Worm (Caenorhabditis elegans): ENCODE results near the gene arrd-25.

The arrd-25 gene

ce11 chrX:14015808-14016207, 17.8 kb upstream of the arrd-25 start:
- TF ChIP-seq zip-8 (tag; optimal IDR thresholded peaks at IDR 0.05) (no peak), mls-2 (tag; optimal IDR thresholded peaks at IDR 0.05) (peak; percentile 88), nhr-2 (tag; optimal IDR thresholded peaks at IDR 0.05) (no peak), lin-32 (GFP tag; optimal IDR thresholded peaks at IDR 0.05) (peak; percentile 61), lsy-2 (tag; optimal IDR thresholded peaks at IDR 0.05) (peak; percentile 1), unc-39 (tag; optimal IDR thresholded peaks at IDR 0.05) (no peak), unc-62 (GFP tag; optimal IDR thresholded peaks at IDR 0.05) (peak; percentile 34), nhr-237 (tag; optimal IDR thresholded peaks at IDR 0.05) (peak; percentile 20), ceh-43 (GFP tag; optimal IDR thresholded peaks at IDR 0.05) (peak; percentile 78), flh-1 (GFP tag; optimal IDR thresholded peaks at IDR 0.05) (peak; percentile 66), M03D4.4 (tag; optimal IDR thresholded peaks at IDR 0.05) (peak; percentile 87), sptf-1 (tag; optimal IDR thresholded peaks at IDR 0.05) (peak; percentile 93), drap-1 (GFP tag; optimal IDR thresholded peaks at IDR 0.05) (peak; percentile 91), pha-4 (tag; optimal IDR thresholded peaks at IDR 0.05) (peak; percentile 64), tbx-8 (GFP tag; optimal IDR thresholded peaks at IDR 0.05) (peak; percentile 23), elt-3 (tag; optimal IDR thresholded peaks at IDR 0.05) (no peak), nhr-12 (tag; optimal IDR thresholded peaks at IDR 0.05) (peak; percentile 48), nhr-28 (tag; optimal IDR thresholded peaks at IDR 0.05) (peak; percentile 40), mep-1 (tag; optimal IDR thresholded peaks at IDR 0.05) (peak; percentile 78), ceh-39 (tag; optimal IDR thresholded peaks at IDR 0.05) (no peak), ces-1 (GFP tag; optimal IDR thresholded peaks at IDR 0.05) (peak; percentile 62), lin-13 (tag; optimal IDR thresholded peaks at IDR 0.05) (no peak), ceh-83 (GFP tag; optimal IDR thresholded peaks at IDR 0.05) (peak; percentile 85), unc-120 (tag; optimal IDR thresholded peaks at IDR 0.05; ENCODE audit: poor library complexity, severe bottlenecking) (peak; percentile 99), ham-2 (GFP tag; optimal IDR thresholded peaks at IDR 0.05) (peak; percentile 92), mab-5 (tag; optimal IDR thresholded peaks at IDR 0.05) (peak; percentile 47), snpc-4 (tag; optimal IDR thresholded peaks at IDR 0.05) (no peak), blmp-1 (tag; optimal IDR thresholded peaks at IDR 0.05) (no peak), bed-3 (GFP tag; optimal IDR thresholded peaks at IDR 0.05) (peak; percentile 79), cnd-1 (tag; optimal IDR thresholded peaks at IDR 0.05) (peak; percentile 81), hlh-1 (tag; optimal IDR thresholded peaks at IDR 0.05) (peak; percentile 27), sem-2 (GFP tag; optimal IDR thresholded peaks at IDR 0.05) (peak; percentile 66), nhr-76 (tag; optimal IDR thresholded peaks at IDR 0.05) (no peak), elt-1 (tag; optimal IDR thresholded peaks at IDR 0.05; ENCODE audit: borderline replicate concordance, insufficient read depth) (no peak), ztf-11 (tag; optimal IDR thresholded peaks at IDR 0.05) (no peak)

DNA sequence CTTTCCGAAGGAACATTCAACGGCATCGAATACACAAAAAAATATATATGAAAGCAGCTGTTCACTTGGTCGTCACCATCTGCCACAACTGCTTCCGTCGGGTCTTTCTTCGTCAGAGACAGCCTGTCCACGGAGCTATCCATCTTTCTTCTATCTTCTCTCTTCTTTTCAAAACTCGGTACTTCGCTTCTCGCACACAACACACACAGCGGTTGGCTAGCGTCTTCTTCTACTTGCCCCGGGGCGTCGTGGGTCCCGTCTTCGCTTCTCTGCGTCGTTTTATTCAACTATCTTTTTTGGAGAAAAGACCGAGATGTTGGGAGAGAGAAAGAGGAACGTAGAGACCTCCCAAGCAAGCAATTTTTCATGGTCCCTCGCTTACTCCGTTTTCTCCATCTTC, 16.9 kb upstream of the arrd-25 start:
- TF ChIP-seq M03D4.4 (tag; optimal IDR thresholded peaks at IDR 0.05) (peak; percentile 3), lsy-2 (tag; optimal IDR thresholded peaks at IDR 0.05) (peak; percentile 18), flh-1 (GFP tag; optimal IDR thresholded peaks at IDR 0.05) (no peak), hlh-1 (tag; optimal IDR thresholded peaks at IDR 0.05) (peak; percentile 99), elt-1 (tag; optimal IDR thresholded peaks at IDR 0.05; ENCODE audit: borderline replicate concordance, insufficient read depth) (no peak), mls-2 (tag; optimal IDR thresholded peaks at IDR 0.05) (peak; percentile 35), unc-62 (GFP tag; optimal IDR thresholded peaks at IDR 0.05) (peak; percentile 96), unc-120 (tag; optimal IDR thresholded peaks at IDR 0.05; ENCODE audit: poor library complexity, severe bottlenecking) (peak; percentile 81), ztf-11 (tag; optimal IDR thresholded peaks at IDR 0.05) (peak; percentile 38), unc-39 (tag; optimal IDR thresholded peaks at IDR 0.05) (no peak), cnd-1 (tag; optimal IDR thresholded peaks at IDR 0.05) (peak; percentile 91), ham-2 (GFP tag; optimal IDR thresholded peaks at IDR 0.05) (no peak), lin-32 (GFP tag; optimal IDR thresholded peaks at IDR 0.05) (peak; percentile 50), ces-1 (GFP tag; optimal IDR thresholded peaks at IDR 0.05) (peak; percentile 87)

DNA sequence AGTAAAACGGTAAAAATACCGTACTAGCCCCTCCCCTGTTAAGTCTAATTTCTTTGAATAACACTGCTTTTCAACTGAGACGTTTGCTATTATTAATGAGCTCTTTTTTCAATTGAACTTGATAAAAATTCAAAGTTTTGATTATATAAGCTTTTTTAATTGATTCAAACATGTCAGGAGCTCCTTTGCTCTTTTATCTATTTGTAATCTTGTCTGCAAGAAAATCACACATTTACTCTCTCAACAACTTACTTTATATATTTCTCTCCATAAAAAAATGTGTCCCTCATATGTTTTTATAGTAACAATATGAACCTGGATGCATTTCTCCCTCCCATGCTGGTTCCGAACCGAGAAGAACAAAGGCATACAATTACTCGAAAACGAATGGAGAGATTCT, 13.3 kb upstream of the arrd-25 start, which contains the start of gene C04C11.1:
Gene C04C11.1 (plus strand): TSS at position 301 of the 400 bp plus-strand sequence.
- no peak for TF ChIP-seq nhr-2 (tag; optimal IDR thresholded peaks at IDR 0.05)
- TF ChIP-seq ztf-11 (tag; optimal IDR thresholded peaks at IDR 0.05): no peak
- TF ChIP-seq mab-5 (tag; optimal IDR thresholded peaks at IDR 0.05): no peak
- no peak for TF ChIP-seq blmp-1 (tag; optimal IDR thresholded peaks at IDR 0.05)
- TF ChIP-seq elt-3 (tag; optimal IDR thresholded peaks at IDR 0.05): no peak

Measured in whole organism, mixed stage, embryonic.